Worm (Caenorhabditis elegans): ENCODE measurements around the gene F46C5.1.

ce11 chrII:8845932-8846331 is 24.9 kb upstream of the F46C5.1 start:
- no peak for TF ChIP-seq him-1 (tag; optimal IDR thresholded peaks at IDR 0.05)
- TF ChIP-seq dao-5 (tag; optimal IDR thresholded peaks at IDR 0.05), result no peak
- TF ChIP-seq W03F9.2 (tag; optimal IDR thresholded peaks at IDR 0.05), result no peak

Data from whole organism, L4/young adult.